Worm (Caenorhabditis elegans) whole organism, late embryonic: ENCODE results near the gene F16G10.10.

Source experiments
- C08G9.2 ChIP-seq: sonication (generic microtip); optimal IDR thresholded peaks from 2 replicates; lab custom pipeline; 2016; ENCODE audit warnings: mild to moderate bottlenecking, missing genetic modification characterization, moderate library complexity, missing compliant biosample characterization
- C38D4.7 ChIP-seq: fragments of 200-800 bp; sonication (Bioruptor generic); optimal IDR thresholded peaks from 2 replicates; lab custom pipeline; 2018; ENCODE audit warnings: mild to moderate bottlenecking, missing genetic modification characterization, moderate library complexity, missing compliant biosample characterization
- F13H6.1 ChIP-seq: sonication (generic microtip); optimal IDR thresholded peaks from 2 replicates; lab custom pipeline; 2016; ENCODE audit warnings: missing genetic modification characterization, missing compliant biosample characterization
- K02D7.2 ChIP-seq: sonication (generic microtip); optimal IDR thresholded peaks from 2 replicates; lab custom pipeline; 2017; ENCODE audit warnings: mild to moderate bottlenecking, missing genetic modification characterization, missing compliant biosample characterization
- K09A11.1 ChIP-seq: sonication (generic microtip); optimal IDR thresholded peaks from 2 replicates; lab custom pipeline; 2017; ENCODE audit warnings: antibody characterized with exemption, mild to moderate bottlenecking, missing genetic modification characterization, missing compliant biosample characterization; ENCODE audit not compliant: insufficient read depth
- T23F11.4 ChIP-seq: fragments of 200-800 bp; sonication (Bioruptor generic); optimal IDR thresholded peaks from 2 replicates; lab custom pipeline; 2018; ENCODE audit warnings: mild to moderate bottlenecking, missing genetic modification characterization, missing compliant biosample characterization
- ceh-30 ChIP-seq: fragments of 150-350 bp; optimal IDR thresholded peaks from 2 replicates; lab custom pipeline; 2014; ENCODE audit warnings: missing biosample characterization, missing genetic modification characterization
- ceh-34 ChIP-seq: sonication (generic microtip); optimal IDR thresholded peaks from 2 replicates; lab custom pipeline; 2016; ENCODE audit warnings: mild to moderate bottlenecking, missing genetic modification characterization, missing compliant biosample characterization
- ceh-45 ChIP-seq: fragments of 200-800 bp; sonication (Bioruptor generic); IDR thresholded peaks from 2 replicates; pipeline ENCODE4 v1.3.6; 2022; ENCODE audit warnings: missing genetic modification reagents, missing genetic modification characterization, missing compliant biosample characterization
- ceh-48 ChIP-seq: sonication (generic microtip); optimal IDR thresholded peaks from 2 replicates; lab custom pipeline; 2016; ENCODE audit warnings: missing genetic modification characterization, inconsistent platforms, missing compliant biosample characterization
- che-1 ChIP-seq: sonication (generic microtip); optimal IDR thresholded peaks from 2 replicates; lab custom pipeline; 2016; ENCODE audit warnings: mild to moderate bottlenecking, missing genetic modification characterization, missing compliant biosample characterization
- elt-2 ChIP-seq: sonication (generic microtip); optimal IDR thresholded peaks from 2 replicates; lab custom pipeline; 2016; ENCODE audit warnings: missing genetic modification reagents, missing genetic modification characterization, missing compliant biosample characterization
- elt-4 ChIP-seq: sonication (generic microtip); optimal IDR thresholded peaks from 2 replicates; lab custom pipeline; 2016; ENCODE audit warnings: missing genetic modification characterization, missing compliant biosample characterization
- fax-1 ChIP-seq: sonication (generic microtip); optimal IDR thresholded peaks from 2 replicates; lab custom pipeline; 2016; ENCODE audit warnings: missing genotype, missing genetic modification characterization, missing compliant biosample characterization
- fkh-10 ChIP-seq: fragments of 150-350 bp; optimal IDR thresholded peaks from 2 replicates; lab custom pipeline; 2014; ENCODE audit warnings: missing biosample characterization, missing genetic modification reagents, missing genetic modification characterization
- gmeb-2 ChIP-seq: sonication (generic microtip); optimal IDR thresholded peaks from 2 replicates; lab custom pipeline; 2016; ENCODE audit warnings: missing genetic modification characterization, inconsistent platforms, missing compliant biosample characterization
- hlh-13 ChIP-seq: fragments of 200-800 bp; sonication (Bioruptor generic); optimal IDR thresholded peaks from 2 replicates; lab custom pipeline; 2018; ENCODE audit warnings: mild to moderate bottlenecking, missing genetic modification characterization, missing compliant biosample characterization
- hlh-30 ChIP-seq: sonication (generic microtip); optimal IDR thresholded peaks from 2 replicates; lab custom pipeline; 2017; ENCODE audit warnings: antibody characterized with exemption, missing genetic modification characterization, missing compliant biosample characterization; ENCODE audit not compliant: insufficient read depth
- hlh-6 ChIP-seq: sonication (generic microtip); optimal IDR thresholded peaks from 2 replicates; lab custom pipeline; 2016; ENCODE audit warnings: missing genotype, missing genetic modification characterization, missing compliant biosample characterization
- hlh-8 ChIP-seq: sonication (generic microtip); optimal IDR thresholded peaks from 2 replicates; lab custom pipeline; 2016; ENCODE audit warnings: missing genotype, missing genetic modification characterization, missing compliant biosample characterization
- madf-2 ChIP-seq: sonication (generic microtip); optimal IDR thresholded peaks from 2 replicates; lab custom pipeline; 2017; ENCODE audit warnings: missing genetic modification characterization, missing compliant biosample characterization
- npax-4 ChIP-seq: sonication (generic microtip); optimal IDR thresholded peaks from 2 replicates; lab custom pipeline; 2016; ENCODE audit warnings: missing genetic modification characterization, missing compliant biosample characterization
- pag-3 ChIP-seq: sonication (generic microtip); optimal IDR thresholded peaks from 2 replicates; lab custom pipeline; 2016; ENCODE audit warnings: missing compliant biosample characterization, missing genetic modification characterization, borderline replicate concordance
- pax-1 ChIP-seq: fragments of 150-350 bp; optimal IDR thresholded peaks from 2 replicates; lab custom pipeline; 2014; ENCODE audit warnings: missing biosample characterization, missing genetic modification characterization
- ref-2 ChIP-seq: sonication (generic microtip); optimal IDR thresholded peaks from 2 replicates; lab custom pipeline; 2016; ENCODE audit warnings: missing genetic modification characterization, missing compliant biosample characterization
- rnt-1 ChIP-seq: sonication (generic microtip); optimal IDR thresholded peaks from 2 replicates; lab custom pipeline; 2016; ENCODE audit warnings: missing genetic modification characterization, missing compliant biosample characterization
- sox-4 ChIP-seq: sonication (generic microtip); optimal IDR thresholded peaks from 2 replicates; lab custom pipeline; 2017; ENCODE audit warnings: mild to moderate bottlenecking, missing genetic modification characterization, inconsistent platforms, missing compliant biosample characterization
- tbx-7 ChIP-seq: sonication (generic microtip); optimal IDR thresholded peaks from 2 replicates; lab custom pipeline; 2016; ENCODE audit warnings: missing genotype, missing genetic modification characterization, missing compliant biosample characterization
- ttx-3 ChIP-seq: sonication (generic microtip); optimal IDR thresholded peaks from 2 replicates; lab custom pipeline; 2016; ENCODE audit warnings: missing genetic modification reagents, missing genetic modification characterization, missing compliant biosample characterization
- unc-3 ChIP-seq, 2 experiments: fragments of 200-800 bp in 1 of 2; sonication (Bioruptor generic) in 1 of 2; sonication (generic microtip) in 1 of 2; conservative IDR thresholded peaks in 1 of 2; optimal IDR thresholded peaks in 1 of 2; 2 replicates each; pipeline versions ENCODE4 v1.3.6 to Lab custom; 2016 to 2022; ENCODE audit warnings: missing compliant biosample characterization in 2 of 2, missing genetic modification characterization in 2 of 2, missing genetic modification reagents in 1 of 2
- zip-5 ChIP-seq: sonication (generic microtip); optimal IDR thresholded peaks from 2 replicates; lab custom pipeline; 2016; ENCODE audit warnings: missing genetic modification characterization, missing compliant biosample characterization

F16G10.10 gene

ce11 chrII:2431972-2432371, 41.2 kb upstream of the F16G10.10 start, which contains the start of gene ceh-86:
Gene ceh-86, minus strand, starts transcription at chrII:2432072.
- peak; percentile 55 for TF ChIP-seq ceh-48 (tag; lab: Kevin White, UChicago)
- no peak for TF ChIP-seq hlh-13

- TF ChIP-seq gmeb-2 (tag; lab: Kevin White, UChicago): no peak
- no peak for TF ChIP-seq che-1 (tag; lab: Kevin White, UChicago)
- TF ChIP-seq ceh-48 (tag; lab: Kevin White, UChicago): no peak
- TF ChIP-seq hlh-8: no peak
Observed at ce11 chrII:2422427-2422826, 31.6 kb upstream of the F16G10.10 start.

ce11 chrII:2421905-2422304, 31.1 kb upstream of the F16G10.10 start, which contains the start of gene F42G2.2:
Gene F42G2.2, plus strand, starts transcription at chrII:2422205.
- no peak for TF ChIP-seq F13H6.1 (tag; lab: Kevin White, UChicago)
- TF ChIP-seq gmeb-2 (tag; lab: Kevin White, UChicago): no peak
- no peak for TF ChIP-seq ceh-30 (tag; lab: Kevin White, UChicago)
- TF ChIP-seq ceh-34 (tag; lab: Kevin White, UChicago): no peak
- no peak for TF ChIP-seq fkh-10 (GFP tag; lab: Kevin White, UChicago)
- TF ChIP-seq fax-1 (tag; lab: Kevin White, UChicago): no peak
- no peak for TF ChIP-seq rnt-1
- no peak for TF ChIP-seq pax-1 (tag; lab: Kevin White, UChicago)
- TF ChIP-seq K02D7.2: no peak
- TF ChIP-seq K09A11.1 (tag; lab: Kevin White, UChicago): no peak
- TF ChIP-seq zip-5 (tag; lab: Kevin White, UChicago): no peak
- TF ChIP-seq, all 69 proteins: peak for 0

- no peak for TF ChIP-seq pax-1 (tag; lab: Kevin White, UChicago)
- peak; percentile 24 for TF ChIP-seq elt-2 (tag; lab: Kevin White, UChicago)
- TF ChIP-seq, all 69 proteins: peak for 1
Observed at ce11 chrII:2421185-2421584, 30.4 kb upstream of the F16G10.10 start.

ce11 chrII:2420685-2421084, 29.9 kb upstream of the F16G10.10 start:
- TF ChIP-seq hlh-6 (tag; lab: Kevin White, UChicago) (no peak), elt-2 (tag; lab: Kevin White, UChicago) (peak; percentile 21), C08G9.2 (tag; lab: Kevin White, UChicago) (no peak)

ce11 chrII:2418836-2419235, 28.1 kb upstream of the F16G10.10 start, which contains the start of gene fbxc-20:
Gene fbxc-20, plus strand, starts transcription at chrII:2419136.
- TF ChIP-seq F13H6.1 (tag; lab: Kevin White, UChicago) (no peak), elt-4 (no peak), ceh-30 (tag; lab: Kevin White, UChicago) (no peak), npax-4 (tag; lab: Kevin White, UChicago) (no peak), zip-5 (tag; lab: Kevin White, UChicago) (no peak), K02D7.2 (no peak), K09A11.1 (tag; lab: Kevin White, UChicago) (no peak), T23F11.4 (GFP tag; lab: Kevin White, UChicago) (no peak), C38D4.7 (GFP tag; lab: Kevin White, UChicago) (no peak), sox-4 (tag; lab: Kevin White, UChicago) (no peak), madf-2 (no peak), tbx-7 (tag; lab: Kevin White, UChicago) (no peak), hlh-8 (no peak), ref-2 (tag; lab: Kevin White, UChicago) (no peak), hlh-30 (tag; lab: Kevin White, UChicago) (no peak), rnt-1 (no peak), unc-3 (GFP tag; conservative IDR thresholded peaks at IDR 0.05; lab: Robert Waterston, UW) (no peak), unc-3 (tag; optimal IDR thresholded peaks at IDR 0.05; lab: Kevin White, UChicago) (no peak), ttx-3 (no peak), ceh-45 (GFP tag; lab: Robert Waterston, UW) (no peak), pag-3 (no peak)
